Worm (Caenorhabditis elegans) whole organism, L2 larva: ENCODE results near the gene srbc-30.

ENCODE experiments used
- ama-1 ChIP-seq: fragments of 150-350 bp; optimal IDR thresholded peaks from 2 replicates; lab custom pipeline; 2018; ENCODE audit warnings: inconsistent platforms
- blmp-1 ChIP-seq: sonication (generic microtip); optimal IDR thresholded peaks from 2 replicates; lab custom pipeline; 2017; ENCODE audit warnings: missing genetic modification characterization, mild to moderate bottlenecking, missing compliant biosample characterization, antibody characterized with exemption, moderate library complexity; ENCODE audit not compliant: insufficient read depth
- ceh-16 ChIP-seq: fragments of 150-350 bp; optimal IDR thresholded peaks from 2 replicates; lab custom pipeline; 2014; ENCODE audit warnings: missing biosample characterization, missing genetic modification characterization
- fos-1 ChIP-seq: fragments of 150-350 bp; optimal IDR thresholded peaks from 2 replicates; lab custom pipeline; 2014; ENCODE audit warnings: missing biosample characterization, missing genetic modification characterization
- nhr-25 ChIP-seq: fragments of 150-350 bp; sonication (generic microtip); optimal IDR thresholded peaks from 3 replicates; lab custom pipeline; 2014; ENCODE audit warnings: missing biosample characterization, missing genetic modification characterization
- ztf-4 ChIP-seq: fragments of 150-350 bp; optimal IDR thresholded peaks from 2 replicates; lab custom pipeline; 2014; ENCODE audit warnings: missing biosample characterization, missing genetic modification characterization

DNA sequence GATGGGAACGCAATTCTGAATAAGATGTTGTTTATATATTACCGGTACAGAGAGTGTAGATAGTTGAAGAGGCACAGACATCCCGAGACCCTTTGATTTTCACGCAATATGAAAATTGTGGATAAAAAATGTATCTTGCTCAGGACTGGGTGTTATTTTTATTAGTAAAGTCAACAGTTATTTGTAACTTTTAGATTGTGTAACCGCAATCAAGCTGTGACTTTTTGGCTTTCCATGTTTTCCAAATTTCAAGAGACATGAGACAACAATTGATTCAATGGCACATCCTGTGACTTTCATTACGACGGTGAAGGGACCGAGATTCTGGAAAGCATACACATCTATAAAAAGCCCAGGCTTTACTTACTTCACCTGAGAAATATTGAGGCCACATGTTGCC, 4.0 kb downstream of the srbc-30 start:
- TF ChIP-seq fos-1 (tag; lab: Kevin White, UChicago) (no peak), blmp-1 (no peak), ztf-4 (tag; lab: Kevin White, UChicago) (no peak), ceh-16 (tag; lab: Kevin White, UChicago) (no peak), nhr-25 (tag; lab: Kevin White, UChicago) (no peak), ama-1 (lab: Kevin White, UChicago) (no peak)
